Fruit fly (Drosophila melanogaster) whole organism: ENCODE data around the gene Pde1c.

Experiments
- CG8478 ChIP-seq: fragments of >200 bp; optimal IDR thresholded peaks from 2 replicates; lab custom pipeline; 2018; ENCODE audit warnings: inconsistent platforms
- EcR ChIP-seq, 2 experiments: fragments of >200 bp; optimal IDR thresholded peaks; 2 replicates each; lab custom pipeline; 2017; ENCODE audit warnings: missing biosample characterization in 2 of 2, missing genetic modification characterization in 2 of 2, missing genetic modification reagents in 2 of 2
- psq ChIP-seq: fragments of >200 bp; optimal IDR thresholded peaks from 2 replicates; lab custom pipeline; 2017

DNA sequence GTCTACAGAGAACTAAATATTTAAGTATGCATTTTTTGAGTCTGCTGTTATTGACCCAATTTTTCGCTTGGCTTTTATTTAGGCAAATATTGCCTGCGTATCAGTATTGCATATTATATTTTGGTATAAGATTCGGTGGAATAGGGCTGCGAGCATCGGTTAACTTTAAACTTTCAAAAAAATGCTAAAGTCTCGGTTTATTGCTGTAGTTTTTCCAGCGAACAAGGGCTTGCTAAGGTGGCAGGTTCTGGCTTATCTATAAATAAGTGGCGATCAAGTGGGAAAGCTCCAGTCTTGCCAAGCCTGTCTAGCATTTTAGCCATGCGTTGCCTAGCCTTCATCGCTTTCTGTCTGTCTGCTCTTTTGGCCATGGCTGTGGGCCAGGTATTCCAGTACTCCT is 88.0 kb downstream of the Pde1c start, which contains the start of gene CG31704:
- TF ChIP-seq psq: no peak
- TF ChIP-seq EcR (GFP tag; optimal IDR thresholded peaks at IDR 0.05; lab: Kevin White, UChicago): no peak
- no peak for TF ChIP-seq CG8478 (lab: Kevin White, UChicago)
